Fruit fly (Drosophila melanogaster) whole organism, pupa: ENCODE data around the gene mgl.
A peak's percentile ranks its signal among the peaks of the same experiment; 100 is the strongest.

Experiments used
- CG10348 ChIP-seq: fragments of 200-800 bp; sonication (Bioruptor generic); IDR thresholded peaks from 2 replicates; pipeline ENCODE4 v1.3.6; 2022; ENCODE audit warnings: missing biosample characterization, missing genetic modification characterization
- CG12605 ChIP-seq: fragments of 200-800 bp; sonication (Bioruptor generic); IDR thresholded peaks from 2 replicates; pipeline ENCODE4 v1.3.6; 2022; ENCODE audit warnings: missing biosample characterization, missing genetic modification characterization
- CG13204 ChIP-seq: fragments of 200-800 bp; sonication (Bioruptor generic); optimal IDR thresholded peaks from 2 replicates; lab custom pipeline; 2018; ENCODE audit warnings: missing biosample characterization, mild to moderate bottlenecking, missing genetic modification characterization, moderate library complexity
- CG14655 ChIP-seq: fragments of 200-800 bp; sonication (Bioruptor generic); optimal IDR thresholded peaks from 3 replicates; lab custom pipeline; 2017; ENCODE audit warnings: mild to moderate bottlenecking, missing biosample characterization, missing genetic modification reagents, missing genetic modification characterization
- CG15710 ChIP-seq: fragments of 200-800 bp; sonication (Bioruptor generic); optimal IDR thresholded peaks from 2 replicates; lab custom pipeline; 2018; ENCODE audit warnings: missing biosample characterization, mild to moderate bottlenecking, missing genetic modification characterization, moderate library complexity
- CG17806 ChIP-seq: fragments of 200-800 bp; sonication (Bioruptor generic); optimal IDR thresholded peaks from 2 replicates; lab custom pipeline; 2018; ENCODE audit warnings: missing biosample characterization, mild to moderate bottlenecking, missing genetic modification characterization, moderate library complexity
- CG32121 ChIP-seq: fragments of 200-800 bp; sonication (Bioruptor generic); IDR thresholded peaks from 2 replicates; pipeline ENCODE4 v1.3.6; 2022; ENCODE audit warnings: missing biosample characterization, missing genetic modification characterization
- CG34367 ChIP-seq: fragments of 200-800 bp; sonication (Bioruptor generic); optimal IDR thresholded peaks from 2 replicates; lab custom pipeline; 2018; ENCODE audit warnings: missing biosample characterization, mild to moderate bottlenecking, missing genetic modification characterization
- CG4496 ChIP-seq: fragments of 200-800 bp; sonication (Bioruptor generic); IDR thresholded peaks from 3 replicates; pipeline ENCODE4 v1.3.6; 2022; ENCODE audit warnings: missing biosample characterization, missing genetic modification characterization
- CG8159 ChIP-seq: fragments of 200-800 bp; sonication (Bioruptor generic); optimal IDR thresholded peaks from 3 replicates; lab custom pipeline; 2018; ENCODE audit warnings: missing biosample characterization, mild to moderate bottlenecking, missing genetic modification characterization, moderate library complexity
- CG8301 ChIP-seq: fragments of 200-800 bp; sonication (Bioruptor generic); optimal IDR thresholded peaks from 2 replicates; lab custom pipeline; 2018; ENCODE audit warnings: missing biosample characterization, mild to moderate bottlenecking, missing genetic modification characterization
- CG9948 ChIP-seq: fragments of 200-800 bp; sonication (Bioruptor generic); optimal IDR thresholded peaks from 2 replicates; lab custom pipeline; 2018; ENCODE audit warnings: missing biosample characterization, mild to moderate bottlenecking, missing genetic modification characterization, moderate library complexity
- D1 ChIP-seq: fragments of 200-800 bp; sonication (Bioruptor generic); optimal IDR thresholded peaks from 2 replicates; lab custom pipeline; 2018; ENCODE audit warnings: missing biosample characterization, mild to moderate bottlenecking, missing genetic modification characterization, moderate library complexity
- EcR ChIP-seq: fragments of 200-800 bp; sonication (Bioruptor generic); optimal IDR thresholded peaks from 3 replicates; lab custom pipeline; 2019; ENCODE audit warnings: missing biosample characterization, missing genetic modification characterization, mild to moderate bottlenecking, moderate library complexity, missing genetic modification reagents
- Ets98B ChIP-seq: fragments of 200-800 bp; sonication (Bioruptor generic); IDR thresholded peaks from 2 replicates; pipeline ENCODE4 v1.3.6; 2022; ENCODE audit warnings: missing biosample characterization, missing genetic modification characterization
- Pif1A ChIP-seq: fragments of 200-800 bp; sonication (Bioruptor generic); optimal IDR thresholded peaks from 3 replicates; lab custom pipeline; 2016; ENCODE audit warnings: missing biosample characterization, missing genetic modification characterization
- Pif1B ChIP-seq: fragments of 200-800 bp; sonication (Bioruptor generic); optimal IDR thresholded peaks from 3 replicates; lab custom pipeline; 2016; ENCODE audit warnings: missing biosample characterization, missing genetic modification characterization
- Snoo ChIP-seq: fragments of 200-800 bp; sonication (Bioruptor generic); optimal IDR thresholded peaks from 3 replicates; lab custom pipeline; 2017; ENCODE audit warnings: missing biosample characterization, mild to moderate bottlenecking, missing genetic modification characterization, inconsistent platforms
- fd96Ca ChIP-seq: fragments of 200-800 bp; sonication (Bioruptor generic); IDR thresholded peaks from 3 replicates; pipeline ENCODE4 v1.3.6; 2022; ENCODE audit warnings: missing biosample characterization, missing genetic modification characterization
- gl ChIP-seq: fragments of 200-800 bp; sonication (Bioruptor generic); optimal IDR thresholded peaks from 2 replicates; lab custom pipeline; 2018; ENCODE audit warnings: missing biosample characterization, mild to moderate bottlenecking, missing genetic modification characterization
- rn ChIP-seq: fragments of 200-800 bp; sonication (Bioruptor generic); IDR thresholded peaks from 2 replicates; pipeline ENCODE4 v1.3.6; 2022; ENCODE audit warnings: missing biosample characterization, missing genetic modification characterization

The mgl gene

DNA sequence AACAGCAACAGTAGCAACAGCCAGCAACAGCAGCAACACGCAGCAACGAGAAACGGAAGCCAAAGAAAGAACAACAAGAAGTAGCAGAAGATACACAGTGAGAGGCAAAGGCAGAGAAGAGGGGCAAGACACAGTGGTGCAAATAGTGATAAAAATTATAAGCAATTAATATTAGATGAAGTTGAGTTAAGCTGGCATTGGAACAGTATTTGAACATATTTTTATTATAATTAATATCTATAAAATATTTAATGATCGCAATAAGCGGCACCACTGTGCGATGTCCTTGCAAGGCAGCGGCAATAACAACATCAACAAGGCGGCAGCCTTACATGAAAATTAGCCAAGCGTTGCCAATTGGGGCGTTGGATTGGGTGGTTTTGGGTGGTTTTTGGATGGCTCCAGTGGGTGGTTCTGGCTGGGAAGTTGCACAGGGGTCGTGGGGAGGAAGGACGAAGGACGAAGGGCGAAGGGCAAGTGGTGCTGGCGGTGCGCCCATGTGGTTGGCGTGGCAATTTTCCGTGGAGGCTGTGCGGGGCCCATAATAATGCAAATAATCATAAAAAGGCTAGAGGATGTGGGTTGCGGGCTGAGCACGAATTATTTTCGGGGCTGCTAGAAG, 68.4 kb downstream of the mgl start:
- no peak for TF ChIP-seq CG12605
- TF ChIP-seq CG9948 (tag; lab: Kevin White, UChicago), result peak; percentile 2
- no peak for TF ChIP-seq Snoo
- no peak for TF ChIP-seq CG13204
- TF ChIP-seq D1 (tag; lab: Kevin White, UChicago), result no peak
- no peak for TF ChIP-seq CG34367 (tag; lab: Kevin White, UChicago)
- TF ChIP-seq gl (tag; lab: Kevin White, UChicago), result no peak
- TF ChIP-seq CG4496 (GFP tag; lab: Robert Waterston, UW), result peak; percentile 55; the same call in 1 of the 3 replicates
- no peak for TF ChIP-seq fd96Ca (GFP tag; lab: Robert Waterston, UW)
- TF ChIP-seq EcR (GFP tag; lab: Kevin White, UChicago), result no peak
- no peak for TF ChIP-seq CG32121 (GFP tag; lab: Robert Waterston, UW)
- TF ChIP-seq CG10348 (GFP tag; lab: Robert Waterston, UW), result no peak
- TF ChIP-seq Ets98B, result no peak
- TF ChIP-seq rn (GFP tag; lab: Robert Waterston, UW), result no peak
- TF ChIP-seq CG15710 (tag; lab: Kevin White, UChicago), result peak; percentile 49
- peak; percentile 38 for TF ChIP-seq CG17806 (tag; lab: Kevin White, UChicago)
- TF ChIP-seq Pif1B (GFP tag; lab: Kevin White, UChicago), result no peak
- TF ChIP-seq Pif1A (GFP tag; lab: Kevin White, UChicago), result no peak
- TF ChIP-seq CG14655 (GFP tag; lab: Kevin White, UChicago), result peak; percentile 30
- TF ChIP-seq CG8301 (tag; lab: Kevin White, UChicago), result no peak
- peak; percentile 48 for TF ChIP-seq CG8159 (tag; lab: Kevin White, UChicago)

DNA sequence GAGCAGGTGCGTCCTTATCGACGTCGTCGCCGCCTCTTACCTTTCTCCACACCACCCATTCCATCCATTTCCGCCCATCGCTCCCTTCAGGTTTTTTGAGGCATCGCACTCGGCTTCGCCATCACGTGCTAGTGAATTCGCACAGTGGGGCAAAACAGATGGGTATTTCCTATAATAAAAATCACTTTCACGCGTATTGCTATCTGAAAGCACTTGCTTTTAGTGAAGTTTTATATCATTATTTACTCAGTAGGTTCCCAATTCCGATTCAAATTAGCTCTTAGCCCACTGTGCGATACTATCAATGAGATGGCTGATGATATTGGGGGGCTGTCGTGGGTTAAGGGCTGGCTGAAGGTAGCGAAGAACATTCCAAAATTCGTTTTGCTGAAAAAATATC, 83.9 kb downstream of the mgl start:
- no peak for TF ChIP-seq gl (tag; lab: Kevin White, UChicago)
- TF ChIP-seq fd96Ca (GFP tag; lab: Robert Waterston, UW), result 0 out of 3 replicates have a peak, but pooled peaks have one; percentile 18
- TF ChIP-seq rn (GFP tag; lab: Robert Waterston, UW), result no peak
- TF ChIP-seq CG15710 (tag; lab: Kevin White, UChicago), result peak; percentile 7
- peak; percentile 39; the same call in 1 of the 2 replicates for TF ChIP-seq CG12605
- peak; percentile 69; the same call in 2 of the 3 replicates for TF ChIP-seq CG4496 (GFP tag; lab: Robert Waterston, UW)
- no peak for TF ChIP-seq D1 (tag; lab: Kevin White, UChicago)
- peak; percentile 23 for TF ChIP-seq Pif1B (GFP tag; lab: Kevin White, UChicago)
- no peak for TF ChIP-seq CG13204
- TF ChIP-seq Ets98B, result peak; percentile 29; the same call in 1 of the 2 replicates
- peak; percentile 20 for TF ChIP-seq CG8301 (tag; lab: Kevin White, UChicago)
- peak; percentile 42 for TF ChIP-seq CG8159 (tag; lab: Kevin White, UChicago)
- TF ChIP-seq CG34367 (tag; lab: Kevin White, UChicago), result peak; percentile 16
- TF ChIP-seq CG9948 (tag; lab: Kevin White, UChicago), result peak; percentile 10
- peak; percentile 31 for TF ChIP-seq Pif1A (GFP tag; lab: Kevin White, UChicago)
- TF ChIP-seq CG17806 (tag; lab: Kevin White, UChicago), result peak; percentile 34
- peak; percentile 40 for TF ChIP-seq CG14655 (GFP tag; lab: Kevin White, UChicago)

DNA sequence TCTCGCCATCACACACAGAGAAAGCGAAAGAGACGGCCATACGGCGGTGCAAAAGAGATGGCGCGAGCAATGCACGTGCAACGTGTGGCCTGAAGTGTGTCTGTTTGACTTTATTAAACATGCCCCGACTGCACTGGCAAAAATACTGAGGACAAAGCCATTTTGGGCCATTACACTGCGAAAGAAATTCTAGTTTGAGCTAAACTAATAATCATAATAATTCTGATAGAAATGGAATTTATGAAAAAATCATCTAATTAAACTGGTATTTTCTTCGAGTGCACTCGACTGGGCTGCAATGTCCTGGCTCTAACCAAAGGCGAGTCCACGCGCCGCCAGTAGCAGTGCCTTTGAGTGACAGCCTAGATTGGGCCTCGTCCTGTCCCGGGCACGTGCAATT, 98.9 kb downstream of the mgl start:
- TF ChIP-seq CG8301 (tag; lab: Kevin White, UChicago) (peak; percentile 36), CG13204 (no peak), CG8159 (tag; lab: Kevin White, UChicago) (peak; percentile 63), rn (GFP tag; lab: Robert Waterston, UW) (no peak), CG34367 (tag; lab: Kevin White, UChicago) (peak; percentile 38), D1 (tag; lab: Kevin White, UChicago) (no peak), Pif1A (GFP tag; lab: Kevin White, UChicago) (peak; percentile 36), CG4496 (GFP tag; lab: Robert Waterston, UW) (peak; percentile 61), Snoo (peak; percentile 9), CG9948 (tag; lab: Kevin White, UChicago) (peak; percentile 35), fd96Ca (GFP tag; lab: Robert Waterston, UW) (peak; percentile 50; the same call in 1 of the 3 replicates), CG17806 (tag; lab: Kevin White, UChicago) (peak; percentile 43), CG15710 (tag; lab: Kevin White, UChicago) (peak; percentile 60), gl (tag; lab: Kevin White, UChicago) (no peak), Pif1B (GFP tag; lab: Kevin White, UChicago) (no peak), Ets98B (peak; percentile 32; the same call in 1 of the 2 replicates), CG12605 (0 out of 2 replicates have a peak, but pooled peaks have one; percentile 32), CG10348 (GFP tag; lab: Robert Waterston, UW) (no peak), CG14655 (GFP tag; lab: Kevin White, UChicago) (peak; percentile 54), EcR (GFP tag; lab: Kevin White, UChicago) (no peak), CG32121 (GFP tag; lab: Robert Waterston, UW) (0 out of 2 replicates have a peak, but pooled peaks have one; percentile 42)

DNA sequence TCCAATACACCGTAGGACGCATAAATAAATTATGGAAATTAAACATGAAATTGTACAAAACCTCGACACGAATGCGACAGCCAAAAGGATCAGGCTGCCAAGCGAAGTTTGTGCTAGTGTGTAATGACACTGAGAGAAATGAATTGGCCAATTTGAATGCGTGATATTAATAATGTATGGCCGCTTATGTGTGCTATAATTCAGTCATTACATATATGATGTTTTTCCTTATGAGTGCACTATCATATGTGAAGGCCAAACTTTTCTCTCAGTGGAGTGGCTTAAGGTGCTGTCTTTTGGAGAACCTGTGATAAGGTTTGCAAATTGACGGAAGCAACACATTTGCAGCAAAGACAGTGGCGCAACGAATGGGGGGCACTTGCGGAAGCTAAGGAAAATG, 100.1 kb downstream of the mgl start:
- TF ChIP-seq CG32121 (GFP tag; lab: Robert Waterston, UW), result no peak
- TF ChIP-seq D1 (tag; lab: Kevin White, UChicago), result no peak
- peak; percentile 59 for TF ChIP-seq CG15710 (tag; lab: Kevin White, UChicago)
- peak; percentile 11 for TF ChIP-seq Pif1B (GFP tag; lab: Kevin White, UChicago)
- peak; percentile 63 for TF ChIP-seq CG14655 (GFP tag; lab: Kevin White, UChicago)
- TF ChIP-seq EcR (GFP tag; lab: Kevin White, UChicago), result no peak
- TF ChIP-seq CG10348 (GFP tag; lab: Robert Waterston, UW), result no peak
- TF ChIP-seq fd96Ca (GFP tag; lab: Robert Waterston, UW), result peak; percentile 62; the same call in 2 of the 3 replicates
- peak; percentile 61; the same call in 2 of the 3 replicates for TF ChIP-seq CG4496 (GFP tag; lab: Robert Waterston, UW)
- 0 out of 2 replicates have a peak, but pooled peaks have one; percentile 10 for TF ChIP-seq CG12605
- no peak for TF ChIP-seq gl (tag; lab: Kevin White, UChicago)
- no peak for TF ChIP-seq Snoo
- peak; percentile 40 for TF ChIP-seq Pif1A (GFP tag; lab: Kevin White, UChicago)
- no peak for TF ChIP-seq rn (GFP tag; lab: Robert Waterston, UW)
- TF ChIP-seq CG9948 (tag; lab: Kevin White, UChicago), result peak; percentile 58
- peak; percentile 59 for TF ChIP-seq CG8159 (tag; lab: Kevin White, UChicago)
- TF ChIP-seq CG8301 (tag; lab: Kevin White, UChicago), result peak; percentile 49
- TF ChIP-seq Ets98B, result peak; percentile 40; the same call in 1 of the 2 replicates
- no peak for TF ChIP-seq CG13204
- TF ChIP-seq CG34367 (tag; lab: Kevin White, UChicago), result peak; percentile 56
- peak; percentile 57 for TF ChIP-seq CG17806 (tag; lab: Kevin White, UChicago)
